Worm (Caenorhabditis elegans): ENCODE measurements around the gene T05A1.5.

Gene T05A1.5

DNA sequence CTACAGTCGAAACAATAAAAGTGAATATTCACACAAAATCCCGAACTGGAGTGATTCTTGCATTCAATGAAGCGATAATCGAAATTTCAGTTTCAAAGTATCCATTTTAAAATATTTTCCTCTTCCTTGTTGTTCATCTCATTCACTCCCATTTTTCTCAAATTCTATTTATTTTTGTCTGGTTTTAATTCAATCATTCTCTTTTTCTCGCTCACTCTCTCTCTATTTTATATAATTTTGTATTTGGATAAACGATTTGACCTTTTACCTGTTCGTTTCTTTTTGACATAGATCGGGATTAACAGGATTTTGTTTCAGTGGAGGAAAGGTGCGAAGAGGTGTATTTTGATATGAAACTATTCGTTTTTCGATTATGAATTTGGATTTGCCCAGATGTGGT is at the start of gene T05A1.5:
T05A1.5 (plus strand) TSS at position 301 of the 400 bp plus-strand sequence.
- TF ChIP-seq egl-44 (GFP tag; IDR thresholded peaks at IDR 0.05), result no peak
- TF ChIP-seq aptf-3 (GFP tag; IDR thresholded peaks at IDR 0.05), result no peak
- no peak for TF ChIP-seq nhr-27 (tag; optimal IDR thresholded peaks at IDR 0.05)
- TF ChIP-seq mxl-1 (tag; optimal IDR thresholded peaks at IDR 0.05), result no peak
- no peak for TF ChIP-seq let-607 (tag; optimal IDR thresholded peaks at IDR 0.05)
- no peak for TF ChIP-seq hmg-1.2 (GFP tag; IDR thresholded peaks at IDR 0.05)

DNA sequence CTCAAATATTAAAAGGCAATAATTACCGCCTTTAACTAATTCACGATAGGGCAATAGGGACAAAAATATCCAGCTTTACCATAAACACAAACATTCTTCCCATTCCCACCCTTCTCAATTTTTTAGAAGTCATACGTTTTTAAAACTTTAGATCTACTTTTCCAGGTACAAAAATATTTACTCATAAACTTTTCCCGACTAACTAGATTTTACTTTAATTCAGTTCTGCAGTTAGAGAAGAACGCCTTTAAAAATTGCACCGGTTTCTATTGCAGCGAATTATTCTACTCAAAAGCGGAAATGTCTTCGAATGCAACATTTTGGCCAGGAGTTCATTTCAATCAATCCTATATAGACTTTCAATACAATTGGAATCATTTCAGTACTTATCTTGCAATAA is 49.8 kb upstream of the T05A1.5 start, which contains the start of gene sru-3:
sru-3 (plus strand) TSS at position 301 of the 400 bp plus-strand sequence.
- TF ChIP-seq lsy-27 (tag; optimal IDR thresholded peaks at IDR 0.05; ENCODE audit: borderline replicate concordance, insufficient read depth) (no peak), Y79H2A.3 (GFP tag; conservative IDR thresholded peaks at IDR 0.05) (no peak), rec-8 (tag; optimal IDR thresholded peaks at IDR 0.05) (no peak), nhr-27 (tag; optimal IDR thresholded peaks at IDR 0.05) (no peak), nfya-2 (GFP tag; IDR thresholded peaks at IDR 0.05) (no peak), egl-44 (GFP tag; IDR thresholded peaks at IDR 0.05) (no peak), sptf-2 (GFP tag; optimal IDR thresholded peaks at IDR 0.05) (no peak), snpc-3.4 (tag; optimal IDR thresholded peaks at IDR 0.05) (no peak), B0261.1 (tag; optimal IDR thresholded peaks at IDR 0.05) (no peak), hlh-26 (GFP tag; conservative IDR thresholded peaks at IDR 0.05) (no peak), F57C9.4 (tag; optimal IDR thresholded peaks at IDR 0.05) (no peak), somi-1 (GFP tag; optimal IDR thresholded peaks at IDR 0.05) (no peak), Y95B8A.8 (GFP tag; IDR thresholded peaks at IDR 0.05) (no peak), dox-1 (GFP tag; IDR thresholded peaks at IDR 0.05) (no peak), F52B5.7 (tag; optimal IDR thresholded peaks at IDR 0.05) (no peak), T07F8.4 (tag; optimal IDR thresholded peaks at IDR 0.05) (no peak), nhr-120 (GFP tag; IDR thresholded peaks at IDR 0.05) (no peak), let-526 (GFP tag; IDR thresholded peaks at IDR 0.05) (no peak), madf-3 (GFP tag; IDR thresholded peaks at IDR 0.05) (no peak)

DNA sequence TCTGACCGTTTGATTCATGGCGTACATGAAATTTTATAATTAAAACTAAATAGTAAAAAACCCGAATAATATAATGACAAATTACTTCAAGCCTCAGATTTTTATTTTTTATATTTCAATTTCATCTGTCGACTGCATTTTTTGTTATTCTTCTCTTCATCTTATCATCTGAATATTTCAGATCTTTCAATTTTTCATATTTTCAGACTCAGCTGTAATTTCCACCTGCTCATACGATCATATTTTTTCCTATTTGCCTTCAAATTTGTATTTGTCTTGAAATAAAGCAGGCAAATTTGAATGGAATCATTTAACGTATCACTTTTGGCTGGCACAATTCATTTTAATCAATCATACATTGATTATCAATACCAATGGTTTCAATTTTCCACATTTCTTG is 48.0 kb upstream of the T05A1.5 start, which contains the start of gene sru-4:
sru-4 (plus strand) TSS at position 301 of the 400 bp plus-strand sequence.
- TF ChIP-seq tbx-9 (tag; optimal IDR thresholded peaks at IDR 0.05; ENCODE audit: borderline replicate concordance) (no peak), ccch-3 (GFP tag; optimal IDR thresholded peaks at IDR 0.05) (no peak), D2030.7 (GFP tag; IDR thresholded peaks at IDR 0.05) (no peak), egl-18 (GFP tag; IDR thresholded peaks at IDR 0.05) (no peak), lin-54 (GFP tag; optimal IDR thresholded peaks at IDR 0.05) (no peak)

ce11 chrIV:9499636-9500035 is 46.5 kb upstream of the T05A1.5 start:
- TF ChIP-seq nhr-27 (tag; optimal IDR thresholded peaks at IDR 0.05), result no peak
- no peak for TF ChIP-seq pha-4 (tag; optimal IDR thresholded peaks at IDR 0.05)
- TF ChIP-seq ceh-91 (GFP tag; IDR thresholded peaks at IDR 0.05), result no peak
- no peak for TF ChIP-seq madf-6 (GFP tag; IDR thresholded peaks at IDR 0.05)
- no peak for TF ChIP-seq lin-26 (GFP tag; IDR thresholded peaks at IDR 0.05)
- no peak for TF ChIP-seq ztf-25 (GFP tag; IDR thresholded peaks at IDR 0.05)
- no peak for TF ChIP-seq ztf-26 (tag; optimal IDR thresholded peaks at IDR 0.05)
- TF ChIP-seq nhr-179 (tag; optimal IDR thresholded peaks at IDR 0.05), result no peak
- no peak for TF ChIP-seq B0336.3 (GFP tag; IDR thresholded peaks at IDR 0.05)
- no peak for TF ChIP-seq bed-2 (GFP tag; IDR thresholded peaks at IDR 0.05)
- no peak for TF ChIP-seq lag-1 (GFP tag; IDR thresholded peaks at IDR 0.05)
- TF ChIP-seq nhr-80 (tag; optimal IDR thresholded peaks at IDR 0.05), result no peak
- no peak for TF ChIP-seq sea-2 (GFP tag; IDR thresholded peaks at IDR 0.05)
- TF ChIP-seq him-1 (tag; optimal IDR thresholded peaks at IDR 0.05), result no peak
- no peak for TF ChIP-seq nhr-120 (GFP tag; IDR thresholded peaks at IDR 0.05)
- TF ChIP-seq attf-6 (GFP tag; IDR thresholded peaks at IDR 0.05), result no peak
- no peak for TF ChIP-seq nfya-2 (GFP tag; IDR thresholded peaks at IDR 0.05)
